Fruit fly (Drosophila melanogaster): Measurements from ENCODE around the gene msk.

Gene msk

DNA sequence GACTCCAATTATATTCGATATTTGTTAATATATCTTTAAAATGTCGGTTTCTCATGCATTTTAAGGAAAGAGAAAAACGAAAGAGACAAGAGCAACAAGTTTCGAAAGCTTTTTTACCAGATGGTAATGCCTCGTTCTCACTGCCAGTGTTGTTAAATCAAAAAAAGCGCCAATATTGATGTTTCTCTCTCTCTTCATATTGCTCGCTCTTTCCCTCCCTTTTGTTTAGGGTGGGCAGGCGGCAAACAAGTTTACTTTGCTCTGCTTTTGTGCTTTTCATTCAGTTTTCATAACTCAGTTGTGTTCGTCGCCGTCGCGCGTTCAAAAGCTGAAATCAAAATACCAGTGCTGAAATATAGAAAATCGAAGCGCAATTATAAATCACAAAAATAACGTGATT is 34.2 kb upstream of the msk start (continued):
- TF ChIP-seq Taf1 (GFP tag; IDR thresholded peaks at IDR 0.05) = no peak
- peak; percentile 23 for TF ChIP-seq HHEX (GFP tag; optimal IDR thresholded peaks at IDR 0.05)
- TF ChIP-seq CG34422 (GFP tag; IDR thresholded peaks at IDR 0.05) = peak; percentile 48; the same call in 1 of the 3 replicates
- peak; percentile 61 for TF ChIP-seq CG6854 (GFP tag; optimal IDR thresholded peaks at IDR 0.05)
- TF ChIP-seq CG6254 (GFP tag; optimal IDR thresholded peaks at IDR 0.05) = no peak
- peak; percentile 95 for TF ChIP-seq Med (GFP tag)
- peak; percentile 31 for TF ChIP-seq CG10147 (GFP tag; optimal IDR thresholded peaks at IDR 0.05)
- TF ChIP-seq Myb (GFP tag; optimal IDR thresholded peaks at IDR 0.05) = peak; percentile 11
- no peak for TF ChIP-seq toy (GFP tag; IDR thresholded peaks at IDR 0.05)
- TF ChIP-seq CG6813 (GFP tag; optimal IDR thresholded peaks at IDR 0.05) = peak; percentile 56
- TF ChIP-seq crp (GFP tag; optimal IDR thresholded peaks at IDR 0.05) = no peak
- peak; percentile 58 for TF ChIP-seq ERR (GFP tag; optimal IDR thresholded peaks at IDR 0.05)
- peak; percentile 79 for TF ChIP-seq caup (GFP tag; optimal IDR thresholded peaks at IDR 0.05; ENCODE audit: severe bottlenecking)
- TF ChIP-seq CG17568 (GFP tag; optimal IDR thresholded peaks at IDR 0.05) = peak; percentile 77
- peak; percentile 61 for TF ChIP-seq CG12071 (GFP tag; optimal IDR thresholded peaks at IDR 0.05)
- TF ChIP-seq CG17359 (tag; optimal IDR thresholded peaks at IDR 0.05) = peak; percentile 42
- peak; percentile 54 for TF ChIP-seq sd (tag; optimal IDR thresholded peaks at IDR 0.05)
- no peak for TF ChIP-seq pros (GFP tag; optimal IDR thresholded peaks at IDR 0.05)
- TF ChIP-seq Fer3 (tag; optimal IDR thresholded peaks at IDR 0.05) = peak; percentile 46
- TF ChIP-seq sc (optimal IDR thresholded peaks at IDR 0.05) = no peak
- no peak for TF ChIP-seq sc (GFP tag; optimal IDR thresholded peaks at IDR 0.05)
- TF ChIP-seq CG6272 (GFP tag; IDR thresholded peaks at IDR 0.05) = no peak
- peak in 1 of 2 experiments; percentile 20 for TF ChIP-seq Eip74EF (GFP tag; optimal IDR thresholded peaks at IDR 0.05)
- TF ChIP-seq Rfx (GFP tag; IDR thresholded peaks at IDR 0.05) = peak; percentile 72; the same call in 1 of the 2 replicates
- TF ChIP-seq CG2678 (tag; optimal IDR thresholded peaks at IDR 0.05) = peak; percentile 42
- TF ChIP-seq Scr (GFP tag; IDR thresholded peaks at IDR 0.05; ENCODE audit: partially characterized antibody) = peak; percentile 47
- no peak for TF ChIP-seq CG18262 (tag; optimal IDR thresholded peaks at IDR 0.05)
- peak; percentile 10 for TF ChIP-seq Lhr (GFP tag; optimal IDR thresholded peaks at IDR 0.05)
- TF ChIP-seq tgo (GFP tag; IDR thresholded peaks at IDR 0.05) = no peak
- no peak for TF ChIP-seq CG2889 (GFP tag; IDR thresholded peaks at IDR 0.05)
- no peak for TF ChIP-seq CG42726 (GFP tag; IDR thresholded peaks at IDR 0.05; ENCODE audit: partially characterized antibody)
- no peak for TF ChIP-seq btn (GFP tag; optimal IDR thresholded peaks at IDR 0.05)
- no peak for TF ChIP-seq Rx (GFP tag; IDR thresholded peaks at IDR 0.05)
- peak; percentile 17 for TF ChIP-seq Dek (tag; optimal IDR thresholded peaks at IDR 0.05)
- TF ChIP-seq lilli (GFP tag; optimal IDR thresholded peaks at IDR 0.05) = peak; percentile 58
- peak; percentile 13 to 42 for TF ChIP-seq dpn (GFP tag; optimal IDR thresholded peaks at IDR 0.05)
- TF ChIP-seq mirr (GFP tag; optimal IDR thresholded peaks at IDR 0.05) = peak; percentile 75
- TF ChIP-seq otp (GFP tag; IDR thresholded peaks at IDR 0.05) = no peak; the same call in 2 of the 3 replicates
- TF ChIP-seq zfh1 (GFP tag; IDR thresholded peaks at IDR 0.05) = no peak
- no peak for TF ChIP-seq HLH4C (GFP tag; IDR thresholded peaks at IDR 0.05; ENCODE audit: partially characterized antibody)
- TF ChIP-seq Drgx (GFP tag; IDR thresholded peaks at IDR 0.05) = peak; percentile 28; the same call in 1 of the 2 replicates
- TF ChIP-seq E2f1 (GFP tag; IDR thresholded peaks at IDR 0.05) = peak; percentile 31; the same call in 1 of the 2 replicates
- no peak for TF ChIP-seq Gsc (GFP tag; IDR thresholded peaks at IDR 0.05)
- 0 out of 2 replicates have a peak, but pooled peaks have one; percentile 6 for TF ChIP-seq CG10321 (GFP tag; IDR thresholded peaks at IDR 0.05)
- TF ChIP-seq CG17912 (GFP tag; optimal IDR thresholded peaks at IDR 0.05) = peak; percentile 21
- peak; percentile 8 for TF ChIP-seq CG13624 (GFP tag; optimal IDR thresholded peaks at IDR 0.05)
- TF ChIP-seq CG14441 (GFP tag; IDR thresholded peaks at IDR 0.05) = no peak
- TF ChIP-seq gce (GFP tag; IDR thresholded peaks at IDR 0.05) = no peak
- TF ChIP-seq insv (GFP tag; optimal IDR thresholded peaks at IDR 0.05) = no peak
- no peak for TF ChIP-seq sima (GFP tag; optimal IDR thresholded peaks at IDR 0.05)

Measured in whole organism, embryonic.